Fruit fly (Drosophila melanogaster) ovary, adult (tissue): ENCODE measurements around the gene GatA.

ENCODE experiments used
- CG17801 ChIP-seq: fragments of 200-800 bp; optimal IDR thresholded peaks from 2 replicates; lab custom pipeline; 2019; ENCODE audit warnings: missing biosample characterization, mild to moderate bottlenecking, missing genetic modification characterization, moderate library complexity; ENCODE audit not compliant: partially characterized antibody

Gene GatA

dm6 chr3R:19058384-19058783, 29.7 kb upstream of the GatA start:
- no peak for TF ChIP-seq CG17801 (GFP tag; lab: Kevin White, UChicago)

dm6 chr3R:19056884-19057283, 28.2 kb upstream of the GatA start:
- no peak for TF ChIP-seq CG17801 (GFP tag; lab: Kevin White, UChicago)

dm6 chr3R:19054839-19055238, 26.2 kb upstream of the GatA start:
- TF ChIP-seq CG17801 (GFP tag; lab: Kevin White, UChicago), result no peak

dm6 chr3R:19052475-19052874, 23.8 kb upstream of the GatA start:
- no peak for TF ChIP-seq CG17801 (GFP tag; lab: Kevin White, UChicago)

dm6 chr3R:19051247-19051646, 22.6 kb upstream of the GatA start:
- no peak for TF ChIP-seq CG17801 (GFP tag; lab: Kevin White, UChicago)

dm6 chr3R:19044638-19045037, 16.0 kb upstream of the GatA start:
- no peak for TF ChIP-seq CG17801 (GFP tag; lab: Kevin White, UChicago)

- no peak for TF ChIP-seq CG17801 (GFP tag; lab: Kevin White, UChicago)
These were observed 12.0 kb upstream of the GatA start for dm6 chr3R:19040685-19041084.

dm6 chr3R:19036521-19037142, 8.0 kb upstream of the GatA start:
- TF ChIP-seq CG17801 (GFP tag; lab: Kevin White, UChicago), result no peak

dm6 chr3R:19033238-19033637, 4.6 kb upstream of the GatA start, which contains the start of gene CG6026:
TSS of gene CG6026 (plus strand) at chr3R:19033538.
- TF ChIP-seq CG17801 (GFP tag; lab: Kevin White, UChicago), result no peak

- peak; percentile 57 for TF ChIP-seq CG17801 (GFP tag; lab: Kevin White, UChicago)
These were observed 2.6 kb upstream of the GatA start, which contains the start of the genes Prp18 and CG6013 for dm6 chr3R:19031210-19031609. TSS of gene Prp18 (minus strand) at chr3R:19031271. TSS of gene CG6013 (plus strand) at chr3R:19031503.

dm6 chr3R:19027165-19027564, 1.5 kb downstream of the GatA start, which contains the start of gene NP15.6:
TSS of gene NP15.6 (plus strand) at chr3R:19027368.
- no peak for TF ChIP-seq CG17801 (GFP tag; lab: Kevin White, UChicago)

- no peak for TF ChIP-seq CG17801 (GFP tag; lab: Kevin White, UChicago)
These were observed 3.9 kb downstream of the GatA start, which contains the start of gene CG14285 for dm6 chr3R:19024761-19025160. TSS of gene CG14285 (plus strand) at chr3R:19025099.

- TF ChIP-seq CG17801 (GFP tag; lab: Kevin White, UChicago), result no peak
These were observed 4.8 kb downstream of the GatA start, which contains the start of the genes CG6005 and CG14286 for dm6 chr3R:19023862-19024261. TSS of gene CG6005 (minus strand) at chr3R:19024030. TSS of gene CG14286 (plus strand) at chr3R:19024092.

dm6 chr3R:19017318-19018043, 11.2 kb downstream of the GatA start:
- no peak for TF ChIP-seq CG17801 (GFP tag; lab: Kevin White, UChicago)

- TF ChIP-seq CG17801 (GFP tag; lab: Kevin White, UChicago), result no peak
These were observed 13.2 kb downstream of the GatA start for dm6 chr3R:19015423-19015810.
